Worm (Caenorhabditis elegans) whole organism, L4 larva: ENCODE data around the gene msp-32.

Experiments used
- Y48G9A.11 ChIP-seq: fragments of 200-800 bp; sonication (Bioruptor generic); IDR thresholded peaks from 2 replicates; pipeline ENCODE4 v1.3.6; 2022; ENCODE audit warnings: missing genetic modification reagents, missing genetic modification characterization, missing compliant biosample characterization
- ZK337.2 ChIP-seq: fragments of 200-800 bp; sonication (Bioruptor generic); IDR thresholded peaks from 2 replicates; pipeline ENCODE4 v1.3.6; 2022; ENCODE audit warnings: missing genetic modification reagents, missing genetic modification characterization, missing compliant biosample characterization
- aly-2 ChIP-seq: sonication (generic microtip); optimal IDR thresholded peaks from 2 replicates; lab custom pipeline; 2018; ENCODE audit warnings: missing biosample characterization, missing genetic modification characterization
- arid-1 ChIP-seq: fragments of 200-800 bp; sonication (Bioruptor generic); conservative IDR thresholded peaks from 2 replicates; pipeline ENCODE4 v1.3.6; 2022; ENCODE audit warnings: missing genetic modification reagents, missing genetic modification characterization, missing compliant biosample characterization
- daf-12 ChIP-seq: fragments of 150-350 bp; optimal IDR thresholded peaks from 2 replicates; lab custom pipeline; 2014; ENCODE audit warnings: missing biosample characterization, missing genetic modification reagents, missing genetic modification characterization
- daf-8 ChIP-seq: fragments of 200-800 bp; sonication (Bioruptor generic); IDR thresholded peaks from 2 replicates; pipeline ENCODE4 v1.3.6; 2022; ENCODE audit warnings: missing genetic modification characterization, missing compliant biosample characterization
- duxl-1 ChIP-seq: sonication (generic microtip); optimal IDR thresholded peaks from 2 replicates; lab custom pipeline; 2016; ENCODE audit warnings: mild to moderate bottlenecking, missing genetic modification characterization, moderate library complexity, missing compliant biosample characterization; ENCODE audit not compliant: poor library complexity
- fos-1 ChIP-seq: fragments of 150-350 bp; optimal IDR thresholded peaks from 2 replicates; lab custom pipeline; 2014; ENCODE audit warnings: missing biosample characterization, missing genetic modification characterization
- hif-1 ChIP-seq, 2 experiments: sonication (generic microtip); optimal IDR thresholded peaks; 2 replicates each; lab custom pipeline; 2016 to 2017; ENCODE audit warnings: missing compliant biosample characterization in 2 of 2, missing genetic modification characterization in 2 of 2, missing genetic modification reagents in 2 of 2, missing genotype in 2 of 2, mild to moderate bottlenecking in 1 of 2
- hlh-11 ChIP-seq: fragments of 200-800 bp; sonication (Bioruptor generic); optimal IDR thresholded peaks from 2 replicates; lab custom pipeline; 2018; ENCODE audit warnings: mild to moderate bottlenecking, missing genetic modification characterization, missing compliant biosample characterization
- lin-29 ChIP-seq: fragments of 200-800 bp; sonication (Bioruptor generic); IDR thresholded peaks from 2 replicates; pipeline ENCODE4 v1.3.6; 2022; ENCODE audit warnings: missing genetic modification reagents, missing genetic modification characterization, missing compliant biosample characterization
- lin-38 ChIP-seq: fragments of 200-800 bp; sonication (Bioruptor generic); IDR thresholded peaks from 2 replicates; pipeline ENCODE4 v1.3.6; 2022; ENCODE audit warnings: missing genetic modification reagents, missing genetic modification characterization, missing compliant biosample characterization
- lin-39 ChIP-seq: fragments of 150-350 bp; optimal IDR thresholded peaks from 2 replicates; lab custom pipeline; 2014; ENCODE audit warnings: missing biosample characterization, missing genetic modification reagents, missing genetic modification characterization
- saeg-2 ChIP-seq: fragments of 200-800 bp; sonication (Bioruptor generic); IDR thresholded peaks from 2 replicates; pipeline ENCODE4 v1.3.6; 2022; ENCODE audit warnings: missing genetic modification reagents, missing genetic modification characterization, missing compliant biosample characterization
- sdz-12 ChIP-seq: fragments of 200-800 bp; sonication (Bioruptor generic); optimal IDR thresholded peaks from 2 replicates; lab custom pipeline; 2018; ENCODE audit warnings: mild to moderate bottlenecking, missing genetic modification characterization, missing compliant biosample characterization
- spr-1 ChIP-seq: sonication (generic microtip); optimal IDR thresholded peaks from 2 replicates; lab custom pipeline; 2016; ENCODE audit warnings: mild to moderate bottlenecking, missing genetic modification characterization, missing compliant biosample characterization
- spr-3 ChIP-seq: fragments of 200-800 bp; sonication (Bioruptor generic); optimal IDR thresholded peaks from 2 replicates; lab custom pipeline; 2018; ENCODE audit warnings: mild to moderate bottlenecking, missing genetic modification characterization, missing compliant biosample characterization
- unc-62 ChIP-seq, 3 experiments: fragments of 150-350 bp in 1 of 3; sonication (generic microtip); optimal IDR thresholded peaks in 2 of 3; peaks in 1 of 3; 1 replicate in 1 of 3; 2 replicates in 2 of 3; lab custom pipeline; 2014 to 2017; ENCODE audit warnings: missing biosample characterization in 3 of 3, missing genetic modification characterization in 3 of 3, missing genetic modification reagents in 3 of 3, missing genotype in 1 of 3
- zag-1 ChIP-seq: fragments of 150-350 bp; optimal IDR thresholded peaks from 2 replicates; lab custom pipeline; 2014; ENCODE audit warnings: missing biosample characterization, missing genetic modification characterization
- zip-2 ChIP-seq: fragments of 150-350 bp; optimal IDR thresholded peaks from 2 replicates; lab custom pipeline; 2014; ENCODE audit warnings: missing biosample characterization, missing genetic modification characterization

Gene msp-32

ce11 chrII:4948118-4948517, 49.5 kb downstream of the msp-32 start:
- TF ChIP-seq arid-1 (GFP tag; lab: Robert Waterston, UW): 0 out of 2 replicates have a peak, but pooled peaks have one; percentile 7
- no peak for TF ChIP-seq spr-3 (GFP tag; lab: Kevin White, UChicago)
- no peak for TF ChIP-seq zip-2 (tag; lab: Kevin White, UChicago)
- no peak for TF ChIP-seq zag-1 (tag; lab: Kevin White, UChicago)
- TF ChIP-seq Y48G9A.11 (GFP tag; lab: Robert Waterston, UW): peak; percentile 43; the same call in 1 of the 2 replicates
- TF ChIP-seq daf-12 (tag; lab: Kevin White, UChicago): no peak
- no peak for TF ChIP-seq fos-1
- TF ChIP-seq saeg-2 (GFP tag; lab: Robert Waterston, UW): no peak
- no peak for TF ChIP-seq sdz-12 (GFP tag; lab: Kevin White, UChicago)
- TF ChIP-seq unc-62 (GFP tag; optimal IDR thresholded peaks at IDR 0.05 in 1 of 2; lab: Kevin White, UChicago): no peak
- TF ChIP-seq unc-62 (tag; optimal IDR thresholded peaks at IDR 0.05; lab: Kevin White, UChicago): no peak
- no peak for TF ChIP-seq lin-29 (GFP tag; lab: Robert Waterston, UW)
- no peak for TF ChIP-seq lin-39 (tag; lab: Kevin White, UChicago)
- peak; percentile 39 for TF ChIP-seq lin-38 (GFP tag; lab: Robert Waterston, UW)
- TF ChIP-seq ZK337.2 (GFP tag; lab: Robert Waterston, UW): no peak
- no peak for TF ChIP-seq daf-8 (GFP tag; lab: Robert Waterston, UW)
- TF ChIP-seq hif-1 (tag; optimal IDR thresholded peaks at IDR 0.05; lab: Kevin White, UChicago): no peak
- no peak for TF ChIP-seq hlh-11 (tag; lab: Kevin White, UChicago)
- TF ChIP-seq duxl-1: peak; percentile 22
- TF ChIP-seq aly-2 (tag; lab: Kevin White, UChicago): no peak
- TF ChIP-seq spr-1: no peak
- TF ChIP-seq, all 104 proteins: peak for 4
